Worm (Caenorhabditis elegans) whole organism, young adult: Measurements from ENCODE around the gene F49H6.15.

Source experiments
- B0019.2 ChIP-seq: fragments of 200-800 bp; sonication (Bioruptor generic); conservative IDR thresholded peaks from 2 replicates; pipeline ENCODE4 v1.3.6; 2022; ENCODE audit warnings: missing genetic modification reagents, missing genetic modification characterization, missing compliant biosample characterization
- F22D6.2 ChIP-seq: sonication (generic microtip); optimal IDR thresholded peaks from 2 replicates; lab custom pipeline; 2016; ENCODE audit warnings: mild to moderate bottlenecking, missing genetic modification characterization, missing compliant biosample characterization
- F33H1.4 ChIP-seq: fragments of 200-800 bp; sonication (Bioruptor generic); IDR thresholded peaks from 2 replicates; pipeline ENCODE4 v1.3.6; 2022; ENCODE audit warnings: missing genetic modification reagents, missing genetic modification characterization, missing compliant biosample characterization
- F39B2.1 ChIP-seq: fragments of 200-800 bp; sonication (Bioruptor generic); IDR thresholded peaks from 2 replicates; pipeline ENCODE4 v1.3.6; 2022; ENCODE audit warnings: missing genetic modification reagents, missing genetic modification characterization, missing compliant biosample characterization
- F49E8.2 ChIP-seq: sonication (generic microtip); optimal IDR thresholded peaks from 3 replicates; lab custom pipeline; 2017; ENCODE audit warnings: missing genetic modification characterization, mild to moderate bottlenecking, missing compliant biosample characterization, antibody characterized with exemption, moderate library complexity; ENCODE audit not compliant: insufficient read depth
- T07F8.4 ChIP-seq: sonication (generic microtip); optimal IDR thresholded peaks from 2 replicates; lab custom pipeline; 2016; ENCODE audit warnings: mild to moderate bottlenecking, missing genetic modification characterization, moderate library complexity, missing compliant biosample characterization
- Y56A3A.18 ChIP-seq: fragments of 200-800 bp; sonication (Bioruptor generic); IDR thresholded peaks from 2 replicates; pipeline ENCODE4 v1.3.6; 2022; ENCODE audit warnings: missing genetic modification reagents, missing genetic modification characterization, missing compliant biosample characterization
- Y67H2A.10 ChIP-seq: fragments of 200-800 bp; sonication (Bioruptor generic); conservative IDR thresholded peaks from 2 replicates; pipeline ENCODE4 v1.3.6; 2022; ENCODE audit warnings: missing genetic modification reagents, missing genetic modification characterization, missing compliant biosample characterization
- Y79H2A.3 ChIP-seq: fragments of 200-800 bp; sonication (Bioruptor generic); conservative IDR thresholded peaks from 2 replicates; pipeline ENCODE4 v1.3.6; 2022; ENCODE audit warnings: missing genetic modification reagents, missing genetic modification characterization, missing compliant biosample characterization
- ZK185.1 ChIP-seq: sonication (generic microtip); optimal IDR thresholded peaks from 2 replicates; lab custom pipeline; 2016; ENCODE audit warnings: mild to moderate bottlenecking, missing genetic modification characterization, missing compliant biosample characterization; ENCODE audit not compliant: poor library complexity, severe bottlenecking
- atf-7 ChIP-seq: sonication (generic microtip); optimal IDR thresholded peaks from 2 replicates; lab custom pipeline; 2017; ENCODE audit warnings: mild to moderate bottlenecking, missing genetic modification characterization, missing compliant biosample characterization
- bed-1 ChIP-seq: fragments of 200-800 bp; sonication (Bioruptor generic); IDR thresholded peaks from 2 replicates; pipeline ENCODE4 v1.3.6; 2022; ENCODE audit warnings: missing genetic modification reagents, missing genetic modification characterization, missing compliant biosample characterization
- fkh-3 ChIP-seq: sonication (generic microtip); optimal IDR thresholded peaks from 2 replicates; lab custom pipeline; 2016; ENCODE audit warnings: mild to moderate bottlenecking, missing genetic modification characterization, missing compliant biosample characterization
- him-1 ChIP-seq: sonication (generic microtip); optimal IDR thresholded peaks from 2 replicates; lab custom pipeline; 2016; ENCODE audit warnings: missing genotype, missing genetic modification reagents, missing genetic modification characterization, missing compliant biosample characterization
- let-607 ChIP-seq, 2 experiments: fragments of 200-800 bp in 1 of 2; sonication (Bioruptor generic) in 1 of 2; sonication (generic microtip) in 1 of 2; optimal IDR thresholded peaks; 2 replicates each; lab custom pipeline; 2016 to 2018; ENCODE audit warnings: mild to moderate bottlenecking in 2 of 2, missing compliant biosample characterization in 2 of 2, missing genetic modification characterization in 2 of 2, moderate library complexity in 2 of 2, missing genotype in 1 of 2
- lin-40 ChIP-seq: sonication (generic microtip); optimal IDR thresholded peaks from 2 replicates; lab custom pipeline; 2016; ENCODE audit warnings: missing genetic modification characterization, mild to moderate bottlenecking, missing compliant biosample characterization, missing genotype, missing genetic modification reagents
- lsl-1 ChIP-seq: fragments of 200-800 bp; sonication (Bioruptor generic); optimal IDR thresholded peaks from 2 replicates; lab custom pipeline; 2018; ENCODE audit warnings: mild to moderate bottlenecking, missing genetic modification characterization, moderate library complexity, missing compliant biosample characterization
- mcd-1 ChIP-seq: fragments of 200-800 bp; sonication (Bioruptor generic); IDR thresholded peaks from 2 replicates; pipeline ENCODE4 v1.3.6; 2022; ENCODE audit warnings: missing genetic modification reagents, missing genetic modification characterization, missing compliant biosample characterization
- mel-28 ChIP-seq: sonication (generic microtip); optimal IDR thresholded peaks from 2 replicates; lab custom pipeline; 2016; ENCODE audit warnings: borderline replicate concordance, mild to moderate bottlenecking, missing genetic modification characterization, missing compliant biosample characterization
- nfyb-1 ChIP-seq: fragments of 200-800 bp; sonication (Bioruptor generic); IDR thresholded peaks from 2 replicates; pipeline ENCODE4 v1.3.6; 2022; ENCODE audit warnings: missing genetic modification reagents, missing genetic modification characterization, missing compliant biosample characterization
- nhr-120 ChIP-seq: fragments of 200-800 bp; sonication (Bioruptor generic); IDR thresholded peaks from 2 replicates; pipeline ENCODE4 v1.3.6; 2022; ENCODE audit warnings: missing genetic modification characterization, missing compliant biosample characterization
- nhr-179 ChIP-seq: sonication (generic microtip); optimal IDR thresholded peaks from 2 replicates; lab custom pipeline; 2016; ENCODE audit warnings: mild to moderate bottlenecking, missing genetic modification characterization, missing compliant biosample characterization
- nhr-90 ChIP-seq: sonication (generic microtip); optimal IDR thresholded peaks from 2 replicates; lab custom pipeline; 2016; ENCODE audit warnings: missing genotype, mild to moderate bottlenecking, missing genetic modification characterization, missing compliant biosample characterization
- pbrm-1 ChIP-seq: fragments of 200-800 bp; sonication (Bioruptor generic); IDR thresholded peaks from 2 replicates; pipeline ENCODE4 v1.3.6; 2022; ENCODE audit warnings: missing genetic modification reagents, missing genetic modification characterization, missing compliant biosample characterization
- rpc-1 ChIP-seq, 2 experiments: fragments of 150-350 bp in 1 of 2; sonication (generic microtip) in 1 of 2; optimal IDR thresholded peaks; 2 replicates each; lab custom pipeline; 2014 to 2018; ENCODE audit warnings: missing biosample characterization in 1 of 2, missing genetic modification characterization in 1 of 2, missing genetic modification reagents in 1 of 2, missing genotype in 1 of 2
- sdz-38 ChIP-seq: sonication (generic microtip); optimal IDR thresholded peaks from 2 replicates; lab custom pipeline; 2016; ENCODE audit warnings: missing genotype, missing genetic modification characterization, missing compliant biosample characterization
- snpc-4 ChIP-seq, 5 experiments: fragments of 150-350 bp in 1 of 5; sonication (generic microtip) in 4 of 5; optimal IDR thresholded peaks; 2 replicates each; lab custom pipeline; 2014 to 2018; ENCODE audit warnings: missing genetic modification characterization in 5 of 5, missing biosample characterization in 3 of 5, antibody characterized with exemption in 2 of 5, mild to moderate bottlenecking in 2 of 5, missing compliant biosample characterization in 2 of 5, missing genotype in 2 of 5, moderate library complexity in 2 of 5, missing genetic modification reagents in 1 of 5
- somi-1 ChIP-seq: fragments of 200-800 bp; sonication (Bioruptor generic); optimal IDR thresholded peaks from 2 replicates; lab custom pipeline; 2018; ENCODE audit warnings: mild to moderate bottlenecking, missing genetic modification characterization, missing compliant biosample characterization
- unc-130 ChIP-seq: sonication (generic microtip); optimal IDR thresholded peaks from 2 replicates; lab custom pipeline; 2016; ENCODE audit warnings: missing genetic modification reagents, missing genetic modification characterization, missing compliant biosample characterization
- unc-62 ChIP-seq: fragments of 150-350 bp; optimal IDR thresholded peaks from 2 replicates; lab custom pipeline; 2014; ENCODE audit warnings: missing biosample characterization, missing genetic modification reagents, missing genetic modification characterization
- ztf-26 ChIP-seq: sonication (generic microtip); optimal IDR thresholded peaks from 2 replicates; lab custom pipeline; 2017; ENCODE audit warnings: missing genetic modification characterization, missing compliant biosample characterization

Gene F49H6.15

ce11 chrV:17013232-17013631 is 13.0 kb downstream of the F49H6.15 start, which contains the start of gene clec-241:
clec-241 (minus strand) TSS chrV:17013332.
- TF ChIP-seq atf-7 (tag; lab: Kevin White, UChicago) = no peak
- TF ChIP-seq let-607 (tag; optimal IDR thresholded peaks at IDR 0.05; lab: Kevin White, UChicago) = no peak
- no peak for TF ChIP-seq mcd-1
- no peak for TF ChIP-seq unc-130 (GFP tag; lab: Kevin White, UChicago)
- no peak for TF ChIP-seq Y56A3A.18 (GFP tag; lab: Robert Waterston, UW)
- TF ChIP-seq rpc-1 (optimal IDR thresholded peaks at IDR 0.05; lab: Kevin White, UChicago) = no peak
- no peak for TF ChIP-seq rpc-1 (tag; optimal IDR thresholded peaks at IDR 0.05; lab: Kevin White, UChicago)

ce11 chrV:17009342-17010064 is 16.7 kb downstream of the F49H6.15 start, which contains the start of the genes clc-12 and clec-240:
clc-12 (minus strand) TSS chrV:17009388.
clec-240 (plus strand) TSS chrV:17010014.
- TF ChIP-seq F49E8.2 (tag; lab: Kevin White, UChicago) = no peak
- TF ChIP-seq bed-1 (GFP tag; lab: Robert Waterston, UW) = no peak
- TF ChIP-seq him-1 (tag; lab: Kevin White, UChicago) = no peak
- TF ChIP-seq F33H1.4 = no peak
- no peak for TF ChIP-seq pbrm-1 (GFP tag; lab: Robert Waterston, UW)
- no peak for TF ChIP-seq fkh-3
- no peak for TF ChIP-seq mel-28 (tag; lab: Kevin White, UChicago)
- TF ChIP-seq B0019.2 (GFP tag; lab: Robert Waterston, UW) = no peak
- no peak for TF ChIP-seq Y79H2A.3 (GFP tag; lab: Robert Waterston, UW)
- no peak for TF ChIP-seq snpc-4 (GFP tag; optimal IDR thresholded peaks at IDR 0.05; lab: Kevin White, UChicago)
- TF ChIP-seq snpc-4 (tag; optimal IDR thresholded peaks at IDR 0.05; lab: Kevin White, UChicago) = no peak
- no peak for TF ChIP-seq Y67H2A.10
- no peak for TF ChIP-seq rpc-1 (optimal IDR thresholded peaks at IDR 0.05; lab: Kevin White, UChicago)
- TF ChIP-seq rpc-1 (tag; optimal IDR thresholded peaks at IDR 0.05; lab: Kevin White, UChicago) = no peak

ce11 chrV:17008302-17008701 is 17.9 kb downstream of the F49H6.15 start, which contains the start of gene sri-69:
sri-69 (minus strand) TSS chrV:17008402.
- TF ChIP-seq lsl-1 (GFP tag; lab: Kevin White, UChicago) (no peak), T07F8.4 (tag; lab: Kevin White, UChicago) (no peak), pbrm-1 (GFP tag; lab: Robert Waterston, UW) (no peak), unc-62 (GFP tag; lab: Kevin White, UChicago) (no peak), F39B2.1 (GFP tag; lab: Robert Waterston, UW) (no peak), rpc-1 (optimal IDR thresholded peaks at IDR 0.05; lab: Kevin White, UChicago) (no peak), rpc-1 (tag; optimal IDR thresholded peaks at IDR 0.05; lab: Kevin White, UChicago) (no peak), nfyb-1 (GFP tag; lab: Robert Waterston, UW) (no peak), nhr-179 (tag; lab: Kevin White, UChicago) (no peak), nhr-90 (no peak), ZK185.1 (tag; lab: Kevin White, UChicago) (no peak), F22D6.2 (tag; lab: Kevin White, UChicago) (no peak), ztf-26 (tag; lab: Kevin White, UChicago) (no peak), sdz-38 (tag; lab: Kevin White, UChicago) (no peak), F33H1.4 (no peak)

- no peak for TF ChIP-seq nhr-120 (GFP tag; lab: Robert Waterston, UW)
- no peak for TF ChIP-seq nhr-90
- TF ChIP-seq somi-1 = no peak
- no peak for TF ChIP-seq ZK185.1 (tag; lab: Kevin White, UChicago)
- no peak for TF ChIP-seq mel-28 (tag; lab: Kevin White, UChicago)
- no peak for TF ChIP-seq lin-40 (tag; lab: Kevin White, UChicago)
- TF ChIP-seq, all 124 proteins: peak for 0
Measured at ce11 chrV:17005189-17005588, 21.0 kb downstream of the F49H6.15 start, which contains the start of gene srh-131. srh-131 (plus strand) TSS chrV:17005489.
